Fruit fly (Drosophila melanogaster): Measurements from ENCODE around the gene anchor.

anchor gene

dm6 chr3L:17621451-17621946 lies at the start of gene anchor, which contains the start of gene Vps60:
anchor (plus strand) TSS chr3L:17621824.
Vps60 (minus strand) TSS chr3L:17621625.
- TF ChIP-seq CTCF (optimal IDR thresholded peaks at IDR 0.05) (no peak), CG8478 (optimal IDR thresholded peaks at IDR 0.05) (no peak)

- TF ChIP-seq CG8478 (optimal IDR thresholded peaks at IDR 0.05) = no peak
- TF ChIP-seq CTCF (optimal IDR thresholded peaks at IDR 0.05) = no peak
Measured at dm6 chr3L:17572090-17572489, 49.5 kb upstream of the anchor start.

- TF ChIP-seq CG8478 (optimal IDR thresholded peaks at IDR 0.05) = no peak
- no peak for TF ChIP-seq CTCF (optimal IDR thresholded peaks at IDR 0.05)
Measured at dm6 chr3L:17573823-17574222, 47.8 kb upstream of the anchor start.

dm6 chr3L:17576093-17576885 lies 45.3 kb upstream of the anchor start:
- TF ChIP-seq CG8478 (optimal IDR thresholded peaks at IDR 0.05) (no peak), CTCF (optimal IDR thresholded peaks at IDR 0.05) (no peak)

- TF ChIP-seq CTCF (optimal IDR thresholded peaks at IDR 0.05) (no peak), CG8478 (optimal IDR thresholded peaks at IDR 0.05) (no peak)
Measured at dm6 chr3L:17576886-17577271, 44.7 kb upstream of the anchor start.

dm6 chr3L:17577530-17578351 lies 43.9 kb upstream of the anchor start:
- peak; percentile 21 for TF ChIP-seq CG8478 (optimal IDR thresholded peaks at IDR 0.05)
- TF ChIP-seq CTCF (optimal IDR thresholded peaks at IDR 0.05) = no peak

dm6 chr3L:17578413-17578812 lies 43.2 kb upstream of the anchor start:
- TF ChIP-seq CG8478 (optimal IDR thresholded peaks at IDR 0.05) (no peak), CTCF (optimal IDR thresholded peaks at IDR 0.05) (no peak)

dm6 chr3L:17579121-17579520 lies 42.5 kb upstream of the anchor start:
- TF ChIP-seq CTCF (optimal IDR thresholded peaks at IDR 0.05) (peak; percentile 73 to 78), CG8478 (optimal IDR thresholded peaks at IDR 0.05) (no peak)

- TF ChIP-seq CG8478 (optimal IDR thresholded peaks at IDR 0.05) (no peak), CTCF (optimal IDR thresholded peaks at IDR 0.05) (peak in 1 of 2 experiments; percentile 56)
Measured at dm6 chr3L:17579626-17580025, 42.0 kb upstream of the anchor start.

- no peak for TF ChIP-seq CG8478 (optimal IDR thresholded peaks at IDR 0.05)
- no peak for TF ChIP-seq CTCF (optimal IDR thresholded peaks at IDR 0.05)
Measured at dm6 chr3L:17584718-17585117, 36.9 kb upstream of the anchor start.

dm6 chr3L:17586370-17587048 lies 35.1 kb upstream of the anchor start:
- TF ChIP-seq CG8478 (optimal IDR thresholded peaks at IDR 0.05) = no peak

- TF ChIP-seq CTCF (optimal IDR thresholded peaks at IDR 0.05) (no peak), CG8478 (optimal IDR thresholded peaks at IDR 0.05) (no peak)
Measured at dm6 chr3L:17587292-17587691, 34.3 kb upstream of the anchor start.

- TF ChIP-seq CTCF (optimal IDR thresholded peaks at IDR 0.05) (no peak), CG8478 (optimal IDR thresholded peaks at IDR 0.05) (no peak)
Measured at dm6 chr3L:17587897-17588296, 33.7 kb upstream of the anchor start.

- TF ChIP-seq CG8478 (optimal IDR thresholded peaks at IDR 0.05) = no peak
- no peak for TF ChIP-seq CTCF (optimal IDR thresholded peaks at IDR 0.05)
Measured at dm6 chr3L:17588686-17589085, 32.9 kb upstream of the anchor start.

- TF ChIP-seq CG8478 (optimal IDR thresholded peaks at IDR 0.05) (no peak), CTCF (optimal IDR thresholded peaks at IDR 0.05) (no peak)
Measured at dm6 chr3L:17590049-17590448, 31.6 kb upstream of the anchor start.
